Worm (Caenorhabditis elegans) whole organism, late embryonic: ENCODE measurements around the gene col-153.

Source experiments
- ama-1 ChIP-seq: fragments of 150-350 bp; optimal IDR thresholded peaks from 2 replicates; lab custom pipeline; 2014
- ceh-14 ChIP-seq: sonication (generic microtip); optimal IDR thresholded peaks from 2 replicates; lab custom pipeline; 2016; ENCODE audit warnings: missing genotype, missing genetic modification characterization, missing compliant biosample characterization
- ceh-30 ChIP-seq: fragments of 150-350 bp; optimal IDR thresholded peaks from 2 replicates; lab custom pipeline; 2014; ENCODE audit warnings: missing biosample characterization, missing genetic modification characterization
- ceh-48 ChIP-seq: sonication (generic microtip); optimal IDR thresholded peaks from 2 replicates; lab custom pipeline; 2016; ENCODE audit warnings: missing genetic modification characterization, inconsistent platforms, missing compliant biosample characterization
- hlh-13 ChIP-seq: fragments of 200-800 bp; sonication (Bioruptor generic); optimal IDR thresholded peaks from 2 replicates; lab custom pipeline; 2018; ENCODE audit warnings: mild to moderate bottlenecking, missing genetic modification characterization, missing compliant biosample characterization
- mec-3 ChIP-seq: sonication (generic microtip); optimal IDR thresholded peaks from 2 replicates; lab custom pipeline; 2016; ENCODE audit warnings: borderline replicate concordance, missing genetic modification characterization, missing compliant biosample characterization
- nhr-232 ChIP-seq: sonication (generic microtip); optimal IDR thresholded peaks from 2 replicates; lab custom pipeline; 2016; ENCODE audit warnings: missing genetic modification characterization, missing compliant biosample characterization
- pqm-1 ChIP-seq: sonication (generic microtip); optimal IDR thresholded peaks from 2 replicates; lab custom pipeline; 2016; ENCODE audit warnings: missing genetic modification characterization, missing compliant biosample characterization
- rnt-1 ChIP-seq: sonication (generic microtip); optimal IDR thresholded peaks from 2 replicates; lab custom pipeline; 2016; ENCODE audit warnings: missing genetic modification characterization, missing compliant biosample characterization
- ttx-3 ChIP-seq: sonication (generic microtip); optimal IDR thresholded peaks from 2 replicates; lab custom pipeline; 2016; ENCODE audit warnings: missing genetic modification reagents, missing genetic modification characterization, missing compliant biosample characterization
- ztf-16 ChIP-seq: sonication (generic microtip); optimal IDR thresholded peaks from 2 replicates; lab custom pipeline; 2017; ENCODE audit warnings: missing genetic modification characterization, missing compliant biosample characterization

DNA sequence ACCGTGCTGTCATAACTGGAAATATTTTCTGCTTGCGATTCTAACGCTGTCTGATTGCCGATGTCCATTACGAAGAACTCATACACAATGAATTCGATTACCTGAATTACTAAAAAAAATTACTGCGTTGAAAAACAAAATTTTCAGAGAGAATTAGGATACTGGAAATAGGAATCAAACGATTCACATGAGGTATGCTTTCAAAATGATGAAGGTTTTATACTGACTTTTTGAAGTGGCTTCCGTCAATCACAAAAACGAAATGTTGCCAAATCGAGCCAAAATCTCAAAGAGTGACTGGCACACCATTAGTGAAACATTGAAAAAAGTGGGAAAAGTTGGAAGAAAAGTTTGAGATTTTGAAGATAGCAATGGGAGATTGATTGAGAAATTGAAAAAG is 40.5 kb upstream of the col-153 start, which contains the start of gene zzz-1:
- TF ChIP-seq nhr-232 (tag; lab: Kevin White, UChicago), result no peak
- no peak for TF ChIP-seq mec-3 (tag; lab: Kevin White, UChicago)
- no peak for TF ChIP-seq pqm-1
- TF ChIP-seq ama-1, result no peak
- TF ChIP-seq ceh-30 (tag; lab: Kevin White, UChicago), result no peak
- no peak for TF ChIP-seq ceh-14 (tag; lab: Kevin White, UChicago)
- no peak for TF ChIP-seq rnt-1 (tag; lab: Kevin White, UChicago)
- no peak for TF ChIP-seq ceh-48 (tag; lab: Kevin White, UChicago)
- TF ChIP-seq hlh-13 (GFP tag; lab: Kevin White, UChicago), result no peak
- TF ChIP-seq ttx-3 (tag; lab: Kevin White, UChicago), result no peak
- TF ChIP-seq ztf-16, result no peak
